Worm (Caenorhabditis elegans) whole organism, L3 larva: ENCODE data around the gene rimb-1.

Source experiments
- ama-1 ChIP-seq: fragments of 150-350 bp; optimal IDR thresholded peaks from 2 replicates; lab custom pipeline; 2018
- fkh-10 ChIP-seq: sonication (generic microtip); optimal IDR thresholded peaks from 2 replicates; lab custom pipeline; 2017; ENCODE audit warnings: missing biosample characterization, missing genetic modification reagents, missing genetic modification characterization
- lin-39 ChIP-seq: fragments of 150-350 bp; optimal IDR thresholded peaks from 2 replicates; lab custom pipeline; 2018; ENCODE audit warnings: missing biosample characterization, missing genetic modification reagents, missing genetic modification characterization
- mdl-1 ChIP-seq: fragments of 150-350 bp; optimal IDR thresholded peaks from 2 replicates; lab custom pipeline; 2014; ENCODE audit warnings: missing biosample characterization, missing genetic modification characterization
- nhr-76 ChIP-seq: fragments of 150-350 bp; sonication (generic microtip); optimal IDR thresholded peaks from 5 replicates; lab custom pipeline; 2014; ENCODE audit warnings: missing biosample characterization, missing genetic modification characterization
- pqm-1 ChIP-seq: fragments of 150-350 bp; optimal IDR thresholded peaks from 2 replicates; lab custom pipeline; 2017; ENCODE audit warnings: missing biosample characterization, missing genetic modification characterization, inconsistent platforms
- sea-2 ChIP-seq: fragments of 150-350 bp; sonication (generic microtip); optimal IDR thresholded peaks from 4 replicates; lab custom pipeline; 2014; ENCODE audit warnings: missing biosample characterization, missing genetic modification reagents, missing genetic modification characterization
- zag-1 ChIP-seq: fragments of 150-350 bp; optimal IDR thresholded peaks from 2 replicates; lab custom pipeline; 2014; ENCODE audit warnings: missing biosample characterization, missing genetic modification characterization
- ztf-11 ChIP-seq: fragments of 150-350 bp; optimal IDR thresholded peaks from 2 replicates; lab custom pipeline; 2014; ENCODE audit warnings: missing biosample characterization, missing genetic modification characterization

DNA sequence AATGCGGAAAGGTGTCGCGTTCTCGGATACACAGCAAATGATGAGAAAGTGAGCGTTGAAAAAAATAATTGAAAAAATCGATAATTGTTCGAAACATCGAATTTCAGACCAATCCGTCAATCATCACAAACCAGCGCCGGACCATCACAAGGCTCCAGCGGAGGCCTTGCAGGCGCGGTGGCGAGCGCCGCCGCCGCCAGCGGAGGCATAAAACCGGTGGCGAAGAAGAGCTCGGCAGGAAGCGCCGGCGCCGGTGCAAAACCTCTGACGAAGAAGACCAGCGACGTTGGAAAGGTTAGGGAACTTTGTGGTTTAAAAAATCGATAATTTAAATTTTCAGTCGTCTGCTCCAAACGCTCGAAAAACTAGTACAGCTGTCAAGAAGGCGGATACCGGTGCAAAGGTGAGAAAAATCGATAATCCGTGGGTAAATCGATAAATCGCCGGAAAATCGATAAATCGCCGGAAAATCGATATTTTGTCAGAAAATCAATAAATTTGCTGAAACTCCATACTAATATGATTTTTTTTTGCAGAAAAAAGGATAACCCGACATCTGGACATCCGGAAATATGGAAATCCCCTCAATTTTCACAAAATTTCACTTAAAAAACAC is 18.2 kb downstream of the rimb-1 start:
- no peak for TF ChIP-seq fkh-10
- no peak for TF ChIP-seq zag-1 (tag; lab: Kevin White, UChicago)
- no peak for TF ChIP-seq mdl-1
- no peak for TF ChIP-seq ama-1 (lab: Kevin White, UChicago)
- TF ChIP-seq ztf-11 (tag; lab: Kevin White, UChicago) = no peak
- TF ChIP-seq lin-39 (tag; lab: Kevin White, UChicago) = no peak
- no peak for TF ChIP-seq sea-2 (GFP tag; lab: Kevin White, UChicago)
- no peak for TF ChIP-seq pqm-1
- no peak for TF ChIP-seq nhr-76
